Worm (Caenorhabditis elegans): ENCODE results near the gene F54D1.6.

- TF ChIP-seq unc-62 (GFP tag; optimal IDR thresholded peaks at IDR 0.05): no peak
- TF ChIP-seq lin-13 (tag; optimal IDR thresholded peaks at IDR 0.05): no peak
- no peak for TF ChIP-seq mls-2 (tag; optimal IDR thresholded peaks at IDR 0.05)
- no peak for TF ChIP-seq blmp-1 (tag; optimal IDR thresholded peaks at IDR 0.05)
- no peak for TF ChIP-seq bed-3 (GFP tag; optimal IDR thresholded peaks at IDR 0.05)
Measured at ce11 chrIV:11259485-11259972, 28.1 kb upstream of the F54D1.6 start, which contains the start of gene gtl-1.
